Worm (Caenorhabditis elegans): Measurements from ENCODE around the gene npr-10.

DNA sequence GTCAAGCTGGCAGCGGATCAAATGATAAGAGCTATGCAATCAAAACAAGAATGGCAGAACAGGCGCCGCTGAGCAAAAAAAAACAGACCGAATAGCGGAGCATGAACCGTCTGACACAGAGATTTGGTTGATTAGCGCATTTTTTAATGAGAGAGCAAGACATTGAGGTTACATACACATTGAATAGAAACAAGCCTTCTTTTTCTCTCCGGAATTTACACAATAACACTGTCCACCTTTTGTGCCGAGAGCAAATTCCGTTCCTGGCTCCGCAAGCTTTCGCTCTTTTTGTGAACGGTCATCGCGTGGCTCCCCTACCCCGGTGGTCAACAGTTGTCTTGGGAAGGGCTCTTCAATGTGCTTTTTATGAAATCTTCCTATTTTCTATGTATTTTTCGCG, 23.1 kb upstream of the npr-10 start, which contains the start of gene K03A11.6:
- TF ChIP-seq ztf-29 (GFP tag; IDR thresholded peaks at IDR 0.05) = no peak
- TF ChIP-seq cog-1 (tag; optimal IDR thresholded peaks at IDR 0.05) = no peak
- TF ChIP-seq ref-1 (GFP tag; conservative IDR thresholded peaks at IDR 0.05) = no peak
- TF ChIP-seq tab-1 (GFP tag; IDR thresholded peaks at IDR 0.05) = no peak
- no peak for TF ChIP-seq klf-2 (GFP tag; conservative IDR thresholded peaks at IDR 0.05)
- no peak for TF ChIP-seq med-1 (GFP tag; optimal IDR thresholded peaks at IDR 0.05; ENCODE audit: insufficient read depth)
- no peak for TF ChIP-seq flt-1 (GFP tag; IDR thresholded peaks at IDR 0.05)
- TF ChIP-seq ztf-23 (GFP tag; IDR thresholded peaks at IDR 0.05) = no peak

Measured in whole organism, midembryonic.